Worm (Caenorhabditis elegans) whole organism, dauer: ENCODE measurements around the gene srz-62.
"Not testable (repeated sequence)": the region's sequence is repeated elsewhere in the genome, so short reads cannot be mapped to it uniquely, and the experiment has no call there.

Experiments used
- unc-62 ChIP-seq: sonication (generic microtip); optimal IDR thresholded peaks from 2 replicates; lab custom pipeline; 2017; ENCODE audit warnings: missing biosample characterization, missing genetic modification reagents, missing genetic modification characterization

srz-62 gene

ce11 chrIV:3914462-3914861 lies 14.2 kb downstream of the srz-62 start, which contains the start of gene F56D6.19:
Gene F56D6.19, plus strand, starts transcription at chrIV:3914762.
- TF ChIP-seq unc-62 (GFP tag; lab: Kevin White, UChicago), result no peak

- no peak for TF ChIP-seq unc-62 (GFP tag; lab: Kevin White, UChicago)
Measured at ce11 chrIV:3915296-3915695, 15.0 kb downstream of the srz-62 start, which contains the start of gene srz-20. Gene srz-20, plus strand, starts transcription at chrIV:3915596.

ce11 chrIV:3917405-3917804 lies 17.1 kb downstream of the srz-62 start, which contains the start of gene F56D6.14:
Gene F56D6.14, plus strand, starts transcription at chrIV:3917705.
- TF ChIP-seq unc-62 (GFP tag; lab: Kevin White, UChicago), result no peak

ce11 chrIV:3918160-3918559 lies 17.9 kb downstream of the srz-62 start, which contains the start of gene F56D6.23:
Gene F56D6.23, plus strand, starts transcription at chrIV:3918460.
- no peak for TF ChIP-seq unc-62 (GFP tag; lab: Kevin White, UChicago)

- TF ChIP-seq unc-62 (GFP tag; lab: Kevin White, UChicago), result no peak
Measured at ce11 chrIV:3919506-3919905, 19.2 kb downstream of the srz-62 start, which contains the start of gene srz-19. Gene srz-19, plus strand, starts transcription at chrIV:3919806.

ce11 chrIV:3921898-3922297 lies 21.6 kb downstream of the srz-62 start, which contains the start of gene clec-67:
Gene clec-67, plus strand, starts transcription at chrIV:3922165.
- no peak for TF ChIP-seq unc-62 (GFP tag; lab: Kevin White, UChicago)

- TF ChIP-seq unc-62 (GFP tag; lab: Kevin White, UChicago), result no peak
Measured at ce11 chrIV:3926117-3926516, 25.8 kb downstream of the srz-62 start, which contains the start of gene clec-68. Gene clec-68, plus strand, starts transcription at chrIV:3926417.

ce11 chrIV:3932408-3932807 lies 32.1 kb downstream of the srz-62 start, which contains the start of gene clec-70:
Gene clec-70, plus strand, starts transcription at chrIV:3932708.
- TF ChIP-seq unc-62 (GFP tag; lab: Kevin White, UChicago), result not testable (repeated sequence)

ce11 chrIV:3937097-3937496 lies 36.8 kb downstream of the srz-62 start, which contains the start of gene clec-71:
Gene clec-71, plus strand, starts transcription at chrIV:3937458.
- no peak for TF ChIP-seq unc-62 (GFP tag; lab: Kevin White, UChicago)

- TF ChIP-seq unc-62 (GFP tag; lab: Kevin White, UChicago), result no peak
Measured at ce11 chrIV:3941658-3942328, 41.5 kb downstream of the srz-62 start, which contains the start of gene clec-174. Gene clec-174, minus strand, starts transcription at chrIV:3941708.

ce11 chrIV:3943003-3943402 lies 42.7 kb downstream of the srz-62 start, which contains the start of gene Y46C8AL.11:
Gene Y46C8AL.11, plus strand, starts transcription at chrIV:3943303.
- TF ChIP-seq unc-62 (GFP tag; lab: Kevin White, UChicago), result no peak

ce11 chrIV:3944459-3944858 lies 44.2 kb downstream of the srz-62 start, which contains the start of gene clec-72:
Gene clec-72, plus strand, starts transcription at chrIV:3944816.
- TF ChIP-seq unc-62 (GFP tag; lab: Kevin White, UChicago), result no peak
